Fruit fly (Drosophila melanogaster): Measurements from ENCODE around the gene Acsx2.

The Acsx2 gene

dm6 chr3R:19796835-19797234 lies 18.3 kb downstream of the Acsx2 start:
- no peak for TF ChIP-seq noc (tag; optimal IDR thresholded peaks at IDR 0.05)

dm6 chr3R:19799614-19800013 lies 21.1 kb downstream of the Acsx2 start:
- no peak for TF ChIP-seq noc (tag; optimal IDR thresholded peaks at IDR 0.05)

- TF ChIP-seq noc (tag; optimal IDR thresholded peaks at IDR 0.05) = no peak
These were observed 23.2 kb downstream of the Acsx2 start for dm6 chr3R:19801752-19802151.

dm6 chr3R:19802508-19802907 lies 24.0 kb downstream of the Acsx2 start:
- TF ChIP-seq noc (tag; optimal IDR thresholded peaks at IDR 0.05) = no peak

- TF ChIP-seq noc (tag; optimal IDR thresholded peaks at IDR 0.05) = no peak
These were observed 25.0 kb downstream of the Acsx2 start for dm6 chr3R:19803539-19803938.

- no peak for TF ChIP-seq noc (tag; optimal IDR thresholded peaks at IDR 0.05)
These were observed 26.4 kb downstream of the Acsx2 start for dm6 chr3R:19804905-19805304.

dm6 chr3R:19807148-19807547 lies 28.6 kb downstream of the Acsx2 start:
- TF ChIP-seq noc (tag; optimal IDR thresholded peaks at IDR 0.05) = no peak

dm6 chr3R:19807745-19808429 lies 29.3 kb downstream of the Acsx2 start:
- TF ChIP-seq noc (tag; optimal IDR thresholded peaks at IDR 0.05) = no peak

- no peak for TF ChIP-seq noc (tag; optimal IDR thresholded peaks at IDR 0.05)
These were observed 29.8 kb downstream of the Acsx2 start for dm6 chr3R:19808430-19808756.

dm6 chr3R:19811510-19811909 lies 33.0 kb downstream of the Acsx2 start:
- no peak for TF ChIP-seq noc (tag; optimal IDR thresholded peaks at IDR 0.05)

- no peak for TF ChIP-seq noc (tag; optimal IDR thresholded peaks at IDR 0.05)
These were observed 33.9 kb downstream of the Acsx2 start for dm6 chr3R:19812472-19812871.

- TF ChIP-seq noc (tag; optimal IDR thresholded peaks at IDR 0.05) = no peak
These were observed 34.7 kb downstream of the Acsx2 start for dm6 chr3R:19813217-19813616.

dm6 chr3R:19816758-19817157 lies 38.2 kb downstream of the Acsx2 start:
- TF ChIP-seq noc (tag; optimal IDR thresholded peaks at IDR 0.05) = no peak

dm6 chr3R:19820994-19821393 lies 42.4 kb downstream of the Acsx2 start:
- TF ChIP-seq noc (tag; optimal IDR thresholded peaks at IDR 0.05) = no peak

dm6 chr3R:19822138-19822537 lies 43.6 kb downstream of the Acsx2 start:
- no peak for TF ChIP-seq noc (tag; optimal IDR thresholded peaks at IDR 0.05)

dm6 chr3R:19824480-19824879 lies 45.9 kb downstream of the Acsx2 start:
- no peak for TF ChIP-seq noc (tag; optimal IDR thresholded peaks at IDR 0.05)

dm6 chr3R:19826355-19826754 lies 47.8 kb downstream of the Acsx2 start:
- no peak for TF ChIP-seq noc (tag; optimal IDR thresholded peaks at IDR 0.05)

dm6 chr3R:19826806-19827328 lies 48.3 kb downstream of the Acsx2 start:
- no peak for TF ChIP-seq noc (tag; optimal IDR thresholded peaks at IDR 0.05)

Data from whole organism, larva.